Fruit fly (Drosophila melanogaster) whole organism, embryonic: ENCODE data around the gene NijC.
A peak's percentile ranks its signal among the peaks of the same experiment; 100 is the strongest.

Source experiments
- ATbp ChIP-seq: fragments of 200-800 bp; sonication (Bioruptor generic); optimal IDR thresholded peaks from 2 replicates; lab custom pipeline; 2017; ENCODE audit warnings: missing biosample characterization, mild to moderate bottlenecking, missing genetic modification characterization, missing genetic modification reagents
- Adf1 ChIP-seq: fragments of 200-800 bp; sonication (Bioruptor generic); IDR thresholded peaks from 2 replicates; pipeline ENCODE4 v1.3.6; 2022; ENCODE audit warnings: missing biosample characterization, missing genetic modification characterization
- B-H1 ChIP-seq: fragments of 200-800 bp; sonication (Bioruptor generic); IDR thresholded peaks from 3 replicates; pipeline ENCODE4 v1.3.6; 2022; ENCODE audit warnings: missing biosample characterization, missing genetic modification characterization
- Bgb ChIP-seq: fragments of 200-800 bp; sonication (Bioruptor generic); IDR thresholded peaks from 2 replicates; pipeline ENCODE4 v1.3.6; 2022; ENCODE audit warnings: missing biosample characterization, missing genetic modification characterization; ENCODE audit not compliant: partially characterized antibody
- CG12104 ChIP-seq: fragments of 200-800 bp; sonication (Bioruptor generic); optimal IDR thresholded peaks from 3 replicates; lab custom pipeline; 2016; ENCODE audit warnings: missing biosample characterization, missing genetic modification characterization
- CG14014 ChIP-seq: fragments of 200-800 bp; sonication (Bioruptor generic); IDR thresholded peaks from 2 replicates; pipeline ENCODE4 v1.3.6; 2022; ENCODE audit warnings: missing biosample characterization, missing genetic modification characterization
- CG14667 ChIP-seq: fragments of 200-800 bp; sonication (Bioruptor generic); IDR thresholded peaks from 2 replicates; pipeline ENCODE4 v1.3.6; 2022; ENCODE audit warnings: missing biosample characterization, missing genetic modification characterization
- CG32532 ChIP-seq: fragments of 200-800 bp; sonication (Bioruptor generic); IDR thresholded peaks from 2 replicates; pipeline ENCODE4 v1.3.6; 2022; ENCODE audit warnings: missing biosample characterization, missing genetic modification characterization
- CG4282 ChIP-seq: fragments of 200-800 bp; sonication (Bioruptor generic); optimal IDR thresholded peaks from 2 replicates; lab custom pipeline; 2016; ENCODE audit warnings: missing biosample characterization, missing genetic modification characterization
- CG4360 ChIP-seq: fragments of 200-800 bp; sonication (Bioruptor generic); IDR thresholded peaks from 2 replicates; pipeline ENCODE4 v1.3.6; 2022; ENCODE audit warnings: missing biosample characterization, missing genetic modification characterization
- CG6689 ChIP-seq: fragments of 200-800 bp; sonication (Bioruptor generic); IDR thresholded peaks from 2 replicates; pipeline ENCODE4 v1.3.6; 2022; ENCODE audit warnings: missing biosample characterization, missing genetic modification characterization
- CG6813 ChIP-seq: fragments of 200-800 bp; sonication (Bioruptor generic); optimal IDR thresholded peaks from 2 replicates; lab custom pipeline; 2017; ENCODE audit warnings: missing biosample characterization, missing genetic modification characterization, mild to moderate bottlenecking, moderate library complexity, missing genetic modification reagents
- E2f1 ChIP-seq: fragments of 200-800 bp; sonication (Bioruptor generic); IDR thresholded peaks from 2 replicates; pipeline ENCODE4 v1.3.6; 2022; ENCODE audit warnings: missing biosample characterization, missing genetic modification characterization
- E2f2 ChIP-seq: fragments of 200-800 bp; sonication (Bioruptor generic); IDR thresholded peaks from 2 replicates; pipeline ENCODE4 v1.3.6; 2022; ENCODE audit warnings: missing biosample characterization, missing genetic modification characterization
- Fer2 ChIP-seq: fragments of 200-800 bp; sonication (Bioruptor generic); optimal IDR thresholded peaks from 2 replicates; lab custom pipeline; 2018; ENCODE audit warnings: missing biosample characterization, mild to moderate bottlenecking, missing genetic modification characterization, moderate library complexity
- H2.0 ChIP-seq: fragments of 200-800 bp; sonication (Bioruptor generic); IDR thresholded peaks from 2 replicates; pipeline ENCODE4 v1.3.6; 2022; ENCODE audit warnings: missing biosample characterization, missing genetic modification characterization
- HLH4C ChIP-seq: fragments of 200-800 bp; sonication (Bioruptor generic); IDR thresholded peaks from 3 replicates; pipeline ENCODE4 v1.3.6; 2022; ENCODE audit warnings: missing biosample characterization, missing genetic modification characterization; ENCODE audit not compliant: partially characterized antibody
- Hmx ChIP-seq: fragments of 200-800 bp; sonication (Bioruptor generic); optimal IDR thresholded peaks from 2 replicates; lab custom pipeline; 2016; ENCODE audit warnings: missing biosample characterization, missing genetic modification characterization
- Lim3 ChIP-seq: fragments of 200-800 bp; sonication (Bioruptor generic); IDR thresholded peaks from 2 replicates; pipeline ENCODE4 v1.3.6; 2022; ENCODE audit warnings: missing biosample characterization, missing genetic modification characterization
- Lpt ChIP-seq: fragments of >200 bp; optimal IDR thresholded peaks from 2 replicates; lab custom pipeline; 2018; ENCODE audit warnings: missing biosample characterization, missing genetic modification characterization
- MESR4 ChIP-seq: fragments of 200-800 bp; sonication (Bioruptor generic); optimal IDR thresholded peaks from 2 replicates; lab custom pipeline; 2018; ENCODE audit warnings: missing biosample characterization, mild to moderate bottlenecking, missing genetic modification characterization, moderate library complexity
- Mad ChIP-seq: fragments of 200-800 bp; sonication (Bioruptor generic); optimal IDR thresholded peaks from 2 replicates; lab custom pipeline; 2016; ENCODE audit warnings: missing biosample characterization, missing genetic modification characterization
- Meics ChIP-seq: fragments of 200-800 bp; sonication (Bioruptor generic); optimal IDR thresholded peaks from 2 replicates; lab custom pipeline; 2017; ENCODE audit warnings: missing biosample characterization, mild to moderate bottlenecking, missing genetic modification characterization
- NfI ChIP-seq: fragments of 200-800 bp; sonication (Bioruptor generic); optimal IDR thresholded peaks from 3 replicates; lab custom pipeline; 2018; ENCODE audit warnings: missing biosample characterization, mild to moderate bottlenecking, missing genetic modification characterization, moderate library complexity
- Sox100B ChIP-seq: fragments of 200-800 bp; sonication (Bioruptor generic); optimal IDR thresholded peaks from 3 replicates; lab custom pipeline; 2018; ENCODE audit warnings: missing biosample characterization, mild to moderate bottlenecking, missing genetic modification characterization
- Ssrp ChIP-seq: fragments of 200-800 bp; sonication (Bioruptor generic); optimal IDR thresholded peaks from 2 replicates; lab custom pipeline; 2018; ENCODE audit warnings: missing biosample characterization, mild to moderate bottlenecking, missing genetic modification characterization, moderate library complexity
- Taf1 ChIP-seq: fragments of 200-800 bp; sonication (Bioruptor generic); IDR thresholded peaks from 2 replicates; pipeline ENCODE4 v1.3.6; 2022; ENCODE audit warnings: missing biosample characterization, missing genetic modification characterization
- Usf ChIP-seq: fragments of 200-800 bp; sonication (Bioruptor generic); optimal IDR thresholded peaks from 2 replicates; lab custom pipeline; 2017; ENCODE audit warnings: missing genotype, missing biosample characterization, missing genetic modification characterization
- cad ChIP-seq: fragments of >200 bp; optimal IDR thresholded peaks from 2 replicates; lab custom pipeline; 2017; ENCODE audit warnings: missing biosample characterization, missing genetic modification characterization
- chm ChIP-seq: fragments of 200-800 bp; sonication (Bioruptor generic); IDR thresholded peaks from 2 replicates; pipeline ENCODE4 v1.3.6; 2022; ENCODE audit warnings: missing biosample characterization, missing genetic modification characterization
- crc ChIP-seq: fragments of 200-800 bp; sonication (Bioruptor generic); optimal IDR thresholded peaks from 2 replicates; lab custom pipeline; 2016; ENCODE audit warnings: missing biosample characterization, missing genetic modification characterization
- fd3F ChIP-seq: fragments of 200-800 bp; sonication (Bioruptor generic); optimal IDR thresholded peaks from 2 replicates; lab custom pipeline; 2018; ENCODE audit warnings: missing biosample characterization, mild to moderate bottlenecking, missing genetic modification characterization, moderate library complexity
- grn ChIP-seq: fragments of 200-800 bp; sonication (Bioruptor generic); optimal IDR thresholded peaks from 3 replicates; lab custom pipeline; 2017; ENCODE audit warnings: missing biosample characterization, missing genetic modification characterization
- h ChIP-seq: fragments of >200 bp; optimal IDR thresholded peaks from 2 replicates; lab custom pipeline; 2017
- her ChIP-seq: fragments of 200-800 bp; sonication (Bioruptor generic); optimal IDR thresholded peaks from 2 replicates; lab custom pipeline; 2016; ENCODE audit warnings: missing biosample characterization, missing genetic modification characterization
- ind ChIP-seq: fragments of 200-800 bp; sonication (Bioruptor generic); optimal IDR thresholded peaks from 3 replicates; lab custom pipeline; 2016; ENCODE audit warnings: missing biosample characterization, missing genetic modification characterization
- insv ChIP-seq, 2 experiments: fragments of 200-800 bp; sonication (Bioruptor generic); optimal IDR thresholded peaks; 3 replicates each; lab custom pipeline; 2016 to 2018; ENCODE audit warnings: missing biosample characterization in 2 of 2, missing genetic modification characterization in 2 of 2
- nerfin-2 ChIP-seq: fragments of 200-800 bp; sonication (Bioruptor generic); IDR thresholded peaks from 2 replicates; pipeline ENCODE4 v1.3.6; 2022; ENCODE audit warnings: missing biosample characterization, missing genetic modification characterization; ENCODE audit not compliant: partially characterized antibody
- nmo ChIP-seq: fragments of 200-800 bp; sonication (Bioruptor generic); optimal IDR thresholded peaks from 2 replicates; lab custom pipeline; 2018; ENCODE audit warnings: missing biosample characterization, mild to moderate bottlenecking, missing genetic modification characterization, moderate library complexity
- phol ChIP-seq: fragments of 200-800 bp; sonication (Bioruptor generic); optimal IDR thresholded peaks from 3 replicates; lab custom pipeline; 2018; ENCODE audit warnings: missing biosample characterization, mild to moderate bottlenecking, missing genetic modification characterization, moderate library complexity
- slp2 ChIP-seq: fragments of 200-800 bp; sonication (Bioruptor generic); optimal IDR thresholded peaks from 2 replicates; lab custom pipeline; 2016; ENCODE audit warnings: missing biosample characterization, missing genetic modification characterization
- sna ChIP-seq: fragments of 200-800 bp; sonication (Bioruptor generic); IDR thresholded peaks from 2 replicates; pipeline ENCODE4 v1.3.6; 2022; ENCODE audit warnings: missing biosample characterization, missing genetic modification characterization; ENCODE audit not compliant: partially characterized antibody
- sqz ChIP-seq: fragments of 200-800 bp; sonication (Bioruptor generic); optimal IDR thresholded peaks from 3 replicates; lab custom pipeline; 2018; ENCODE audit warnings: missing biosample characterization, mild to moderate bottlenecking, missing genetic modification characterization
- ssp ChIP-seq: fragments of 200-800 bp; sonication (Bioruptor generic); IDR thresholded peaks from 2 replicates; pipeline ENCODE4 v1.3.6; 2022; ENCODE audit warnings: missing biosample characterization, missing genetic modification characterization
- stc ChIP-seq: fragments of 200-800 bp; sonication (Bioruptor generic); IDR thresholded peaks from 2 replicates; pipeline ENCODE4 v1.3.6; 2022; ENCODE audit warnings: missing biosample characterization, missing genetic modification characterization
- tin ChIP-seq: fragments of 200-800 bp; sonication (Bioruptor generic); optimal IDR thresholded peaks from 3 replicates; lab custom pipeline; 2016; ENCODE audit warnings: missing biosample characterization, missing genetic modification characterization
- tup ChIP-seq: fragments of 200-800 bp; sonication (Bioruptor generic); optimal IDR thresholded peaks from 2 replicates; lab custom pipeline; 2016; ENCODE audit warnings: missing biosample characterization, mild to moderate bottlenecking, missing genetic modification characterization, moderate library complexity
- wor ChIP-seq: fragments of 200-800 bp; sonication (Bioruptor generic); IDR thresholded peaks from 2 replicates; pipeline ENCODE4 v1.3.6; 2022; ENCODE audit warnings: missing biosample characterization, missing genetic modification characterization
- zen ChIP-seq: fragments of 200-800 bp; sonication (Bioruptor generic); optimal IDR thresholded peaks from 3 replicates; lab custom pipeline; 2018; ENCODE audit warnings: missing biosample characterization, mild to moderate bottlenecking, missing genetic modification characterization, moderate library complexity

The NijC gene

DNA sequence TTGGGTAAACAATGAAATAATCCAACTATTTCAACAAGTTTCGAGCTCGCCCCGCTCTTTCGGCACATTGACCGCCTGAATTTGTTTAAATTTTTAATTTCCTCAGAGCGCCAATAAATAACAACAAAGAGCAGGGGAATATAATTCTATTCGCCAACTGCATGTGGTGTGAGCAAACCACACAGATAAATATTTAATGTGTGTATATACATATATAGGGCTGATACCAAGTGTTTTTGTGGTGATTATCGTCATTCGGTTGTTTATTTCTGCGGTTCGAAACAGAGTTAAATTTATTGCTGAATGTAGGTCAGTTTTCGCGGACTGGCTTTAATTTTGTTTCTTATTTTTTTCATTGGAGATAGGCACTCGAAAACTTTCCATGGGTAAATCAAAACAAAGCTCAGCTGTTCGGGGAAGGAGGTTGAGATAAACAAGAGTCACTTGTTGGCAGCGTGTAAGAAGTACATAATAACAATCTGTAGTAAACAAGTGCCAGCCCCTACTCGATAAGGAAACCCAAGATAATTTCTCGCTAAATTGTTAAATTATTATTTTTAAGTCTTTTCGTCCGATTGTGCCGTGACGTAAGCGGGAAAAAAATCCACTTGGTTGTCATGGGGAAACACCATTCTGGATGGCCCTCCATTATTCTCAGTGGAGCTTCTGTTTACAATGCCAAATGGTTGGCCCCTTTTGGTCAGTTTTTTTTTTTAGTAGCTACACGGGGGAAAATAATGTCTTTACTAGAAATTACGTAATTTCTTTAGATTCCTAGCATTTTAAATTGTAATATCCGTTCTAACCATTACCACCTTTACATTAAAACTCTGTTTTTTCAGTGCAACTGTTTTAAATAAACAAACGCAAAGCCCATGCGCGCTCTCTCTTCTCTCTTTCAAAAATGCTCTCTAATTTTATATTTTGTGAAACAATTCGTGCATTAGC is 22.9 kb downstream of the NijC start (continued):
- TF ChIP-seq Usf (GFP tag; lab: Kevin White, UChicago): no peak
- peak; percentile 56 for TF ChIP-seq H2.0 (GFP tag; lab: Robert Waterston, UW)
- TF ChIP-seq ind: peak; percentile 59
- TF ChIP-seq Hmx (GFP tag; lab: Kevin White, UChicago): no peak
- no peak for TF ChIP-seq sna
- no peak for TF ChIP-seq Lim3 (GFP tag; lab: Robert Waterston, UW)
- TF ChIP-seq cad (GFP tag; lab: Kevin White, UChicago): no peak
- peak; percentile 55 for TF ChIP-seq Sox100B (GFP tag; lab: Kevin White, UChicago)
- no peak for TF ChIP-seq nerfin-2 (GFP tag; lab: Robert Waterston, UW)
- TF ChIP-seq slp2 (GFP tag; lab: Kevin White, UChicago): no peak
- TF ChIP-seq zen: no peak
- TF ChIP-seq grn (GFP tag; lab: Kevin White, UChicago): no peak
- peak; percentile 50 for TF ChIP-seq CG6813 (GFP tag; lab: Kevin White, UChicago)
- no peak for TF ChIP-seq ssp (GFP tag; lab: Robert Waterston, UW)
- TF ChIP-seq CG14014: peak; percentile 66
- TF ChIP-seq CG12104 (GFP tag; lab: Kevin White, UChicago): no peak
- TF ChIP-seq NfI (GFP tag; lab: Kevin White, UChicago): peak; percentile 47
- TF ChIP-seq tin: peak; percentile 40
- TF ChIP-seq stc: peak; percentile 58; the same call in 1 of the 2 replicates
- TF ChIP-seq E2f1 (GFP tag; lab: Robert Waterston, UW): peak; percentile 54; the same call in 1 of the 2 replicates
- no peak for TF ChIP-seq MESR4 (GFP tag; lab: Kevin White, UChicago)
- no peak for TF ChIP-seq insv (GFP tag; optimal IDR thresholded peaks at IDR 0.05; lab: Kevin White, UChicago)
- peak; percentile 56 for TF ChIP-seq phol
- TF ChIP-seq Lpt (GFP tag; lab: Kevin White, UChicago): no peak
- TF ChIP-seq B-H1 (GFP tag; lab: Robert Waterston, UW): peak; percentile 39; the same call in 2 of the 3 replicates
- peak; percentile 79 for TF ChIP-seq CG32532 (GFP tag; lab: Robert Waterston, UW)
- no peak for TF ChIP-seq CG4360
- TF ChIP-seq fd3F: peak; percentile 41
- TF ChIP-seq Ssrp: no peak
- TF ChIP-seq chm (GFP tag; lab: Robert Waterston, UW): no peak; the same call in 1 of the 2 replicates
- no peak for TF ChIP-seq Mad (GFP tag; lab: Kevin White, UChicago)
- no peak for TF ChIP-seq CG14667 (GFP tag; lab: Robert Waterston, UW)
- peak; percentile 3 for TF ChIP-seq her (GFP tag; lab: Kevin White, UChicago)
- no peak for TF ChIP-seq tup (GFP tag; lab: Kevin White, UChicago)
- TF ChIP-seq Taf1 (GFP tag; lab: Robert Waterston, UW): 0 out of 2 replicates have a peak, but pooled peaks have one; percentile 23
- peak; percentile 10 for TF ChIP-seq sqz (GFP tag; lab: Kevin White, UChicago)
- TF ChIP-seq Meics: peak; percentile 61
- TF ChIP-seq wor (GFP tag; lab: Robert Waterston, UW): no peak
- no peak for TF ChIP-seq HLH4C (GFP tag; lab: Robert Waterston, UW)
- peak; percentile 28 for TF ChIP-seq nmo
- TF ChIP-seq crc (GFP tag; lab: Kevin White, UChicago): peak; percentile 19
- no peak for TF ChIP-seq Bgb (GFP tag; lab: Robert Waterston, UW)
- TF ChIP-seq E2f2 (GFP tag; lab: Robert Waterston, UW): peak; percentile 23; the same call in 1 of the 2 replicates
- peak; percentile 24; the same call in 1 of the 2 replicates for TF ChIP-seq Adf1
- TF ChIP-seq ATbp (GFP tag; lab: Kevin White, UChicago): peak; percentile 52
- TF ChIP-seq h (lab: Kevin White, UChicago): no peak
- TF ChIP-seq Fer2: peak; percentile 6
- TF ChIP-seq CG4282 (GFP tag; lab: Kevin White, UChicago): no peak
- peak; percentile 42; the same call in 1 of the 2 replicates for TF ChIP-seq CG6689 (GFP tag; lab: Robert Waterston, UW)
